Fruit fly (Drosophila melanogaster): ENCODE data around the gene CG12817.

Gene CG12817

DNA sequence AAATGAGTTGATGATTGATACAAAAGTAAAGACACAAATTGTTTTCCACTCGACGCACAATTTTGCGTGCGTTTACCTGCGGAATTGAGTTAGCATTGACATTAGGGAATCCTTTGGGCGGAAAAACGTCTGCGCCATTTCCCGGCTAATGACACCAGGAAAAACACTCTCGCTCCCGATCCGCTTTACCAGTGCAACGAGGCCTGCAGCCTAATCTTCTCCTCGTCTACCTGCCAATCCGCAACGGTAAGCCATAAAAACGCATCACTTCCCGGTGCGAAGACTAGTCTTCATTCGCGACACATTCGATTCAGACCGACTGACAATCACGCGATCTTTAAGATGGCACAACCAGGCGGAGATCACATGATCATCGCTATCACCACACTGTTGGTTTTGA, 2.1 kb downstream of the CG12817 start, which contains the start of gene CG12420:
Gene CG12420 (plus strand): TSS at position 283 of the 400 bp plus-strand sequence.
- TF ChIP-seq sv (GFP tag; optimal IDR thresholded peaks at IDR 0.05) (no peak), Sp1 (GFP tag; optimal IDR thresholded peaks at IDR 0.05) (no peak), rgr (GFP tag; optimal IDR thresholded peaks at IDR 0.05) (no peak), usp (GFP tag; optimal IDR thresholded peaks at IDR 0.05) (no peak), lola (GFP tag; optimal IDR thresholded peaks at IDR 0.05) (no peak), Hr83 (GFP tag; optimal IDR thresholded peaks at IDR 0.05; ENCODE audit: poor library complexity, severe bottlenecking) (no peak), Jra (GFP tag; optimal IDR thresholded peaks at IDR 0.05) (no peak), dmrt93B (GFP tag; optimal IDR thresholded peaks at IDR 0.05) (no peak), OdsH (GFP tag; optimal IDR thresholded peaks at IDR 0.05) (no peak)

DNA sequence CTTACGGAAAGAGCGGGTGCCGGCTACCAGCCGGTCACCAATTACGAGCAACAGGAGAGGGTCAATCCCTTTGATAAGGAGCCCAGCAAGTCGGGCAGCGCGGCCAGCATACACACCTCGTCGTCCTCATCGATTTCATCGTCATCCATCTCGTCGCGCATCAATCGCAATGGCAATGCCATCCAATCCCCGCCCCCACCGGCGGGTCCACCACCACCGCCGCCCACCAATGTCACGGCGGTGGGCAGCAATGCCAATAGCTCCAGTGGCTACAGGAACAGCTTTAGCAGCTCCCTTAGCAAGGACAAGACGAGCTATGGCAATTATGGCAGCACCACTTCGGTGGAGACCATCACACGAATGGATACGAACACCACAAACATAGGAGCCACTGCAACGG, 6.5 kb downstream of the CG12817 start:
- no peak for TF ChIP-seq Vsx2 (GFP tag; optimal IDR thresholded peaks at IDR 0.05; ENCODE audit: partially characterized antibody)
- peak; percentile 96 for TF ChIP-seq Dfd (GFP tag; optimal IDR thresholded peaks at IDR 0.05)

DNA sequence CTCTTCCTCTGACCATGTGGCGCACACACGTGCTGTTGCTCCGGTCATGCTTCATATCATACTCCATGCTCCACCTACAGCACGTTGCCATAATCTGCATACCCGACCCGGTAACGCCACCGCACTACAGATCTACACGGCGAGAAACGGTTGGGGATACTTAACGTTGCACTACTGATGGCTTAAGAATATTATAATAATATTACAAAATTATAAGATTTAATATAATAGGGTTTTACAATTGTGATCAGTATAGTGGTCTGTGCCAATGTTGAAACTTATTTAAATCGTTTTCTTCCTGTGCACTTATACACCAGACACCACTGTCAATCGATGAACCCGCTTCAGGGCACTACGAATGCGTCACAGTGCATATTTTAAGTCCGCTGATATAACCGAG, 11.1 kb downstream of the CG12817 start:
- TF ChIP-seq Dif (GFP tag; optimal IDR thresholded peaks at IDR 0.05; ENCODE audit: partially characterized antibody) (no peak), psq (GFP tag; optimal IDR thresholded peaks at IDR 0.05) (peak; percentile 48), rgr (GFP tag; optimal IDR thresholded peaks at IDR 0.05) (peak; percentile 50), Myc (optimal IDR thresholded peaks at IDR 0.05) (no peak), OdsH (GFP tag; optimal IDR thresholded peaks at IDR 0.05) (peak; percentile 12), dmrt93B (GFP tag; optimal IDR thresholded peaks at IDR 0.05) (peak; percentile 29), h (GFP tag; optimal IDR thresholded peaks at IDR 0.05) (peak; percentile 41), dsf (GFP tag; optimal IDR thresholded peaks at IDR 0.05; ENCODE audit: borderline replicate concordance) (no peak), foxo (GFP tag; optimal IDR thresholded peaks at IDR 0.05) (peak in 1 of 2 experiments; percentile 62), Sp1 (GFP tag; optimal IDR thresholded peaks at IDR 0.05) (peak; percentile 51), ey (GFP tag; optimal IDR thresholded peaks at IDR 0.05) (no peak), sage (GFP tag; optimal IDR thresholded peaks at IDR 0.05) (no peak), sv (GFP tag; optimal IDR thresholded peaks at IDR 0.05) (peak; percentile 51), HLH106 (tag; optimal IDR thresholded peaks at IDR 0.05) (peak; percentile 66), fru (GFP tag; optimal IDR thresholded peaks at IDR 0.05) (peak; percentile 46)

DNA sequence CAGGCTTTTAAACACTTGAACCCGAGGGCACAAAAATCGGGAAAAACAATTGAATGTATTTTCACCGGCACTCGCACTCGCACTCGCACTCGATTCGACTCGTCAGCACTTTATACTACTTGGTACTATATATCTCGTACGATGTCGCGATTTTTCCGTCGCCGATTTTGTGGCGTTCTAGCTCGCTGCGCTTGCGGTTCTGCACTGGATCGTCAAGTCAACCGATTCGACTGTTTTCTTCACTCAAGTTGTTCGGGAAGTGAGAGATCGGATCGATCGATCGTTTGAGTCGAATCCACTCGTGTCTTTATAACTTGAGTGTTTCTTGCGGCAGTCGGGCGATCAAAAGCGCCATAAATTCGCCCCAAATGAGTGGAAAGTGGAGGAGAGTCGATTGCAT, 11.7 kb downstream of the CG12817 start, which contains the start of gene Timp:
Gene Timp (minus strand): TSS at position 209 of the 400 bp plus-strand sequence.
- TF ChIP-seq Dif (GFP tag; optimal IDR thresholded peaks at IDR 0.05; ENCODE audit: partially characterized antibody) (no peak), Dfd (GFP tag; optimal IDR thresholded peaks at IDR 0.05) (no peak), GATAd (GFP tag; optimal IDR thresholded peaks at IDR 0.05) (no peak), Sp1 (GFP tag; optimal IDR thresholded peaks at IDR 0.05) (no peak), h (GFP tag; optimal IDR thresholded peaks at IDR 0.05) (no peak), HLH106 (tag; optimal IDR thresholded peaks at IDR 0.05) (no peak), sage (GFP tag; optimal IDR thresholded peaks at IDR 0.05) (no peak), tai (GFP tag; optimal IDR thresholded peaks at IDR 0.05) (no peak), Jra (GFP tag; optimal IDR thresholded peaks at IDR 0.05) (no peak), Hr83 (GFP tag; optimal IDR thresholded peaks at IDR 0.05; ENCODE audit: poor library complexity, severe bottlenecking) (no peak), sv (GFP tag; optimal IDR thresholded peaks at IDR 0.05) (no peak), Vsx2 (GFP tag; optimal IDR thresholded peaks at IDR 0.05; ENCODE audit: partially characterized antibody) (no peak), CrebA (GFP tag; optimal IDR thresholded peaks at IDR 0.05; ENCODE audit: borderline replicate concordance) (no peak), Rel (GFP tag; optimal IDR thresholded peaks at IDR 0.05) (no peak), Rel (tag; optimal IDR thresholded peaks at IDR 0.05) (no peak), foxo (GFP tag; optimal IDR thresholded peaks at IDR 0.05) (no peak), br (GFP tag; optimal IDR thresholded peaks at IDR 0.05) (no peak), N (GFP tag; optimal IDR thresholded peaks at IDR 0.05) (no peak), brk (GFP tag; optimal IDR thresholded peaks at IDR 0.05) (no peak)

DNA sequence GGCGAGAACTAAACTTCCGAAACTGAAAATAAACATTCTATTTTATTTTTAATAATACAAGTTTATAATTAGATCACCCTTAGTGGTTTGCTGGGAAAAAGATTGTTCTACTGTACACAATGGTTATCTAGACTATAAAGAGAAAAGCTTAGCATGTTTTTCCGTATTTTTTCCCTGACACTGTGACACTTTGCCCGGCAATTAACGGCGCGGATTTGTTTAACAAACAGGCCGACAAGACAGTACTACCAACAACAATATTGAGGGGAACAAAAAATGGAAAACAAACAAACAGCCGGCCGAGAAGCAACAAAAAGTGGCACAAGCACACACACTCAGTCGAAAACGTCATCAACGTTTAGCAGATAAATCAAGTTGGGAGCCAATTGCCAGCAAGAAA, 17.8 kb downstream of the CG12817 start:
- no peak for TF ChIP-seq dsf (GFP tag; optimal IDR thresholded peaks at IDR 0.05; ENCODE audit: borderline replicate concordance)
- TF ChIP-seq dl (GFP tag; optimal IDR thresholded peaks at IDR 0.05; ENCODE audit: insufficient read depth in 1 of 2, partially characterized antibody in 2 of 2): no peak
- no peak for TF ChIP-seq CrebA (GFP tag; optimal IDR thresholded peaks at IDR 0.05; ENCODE audit: borderline replicate concordance)
- no peak for TF ChIP-seq woc (GFP tag; optimal IDR thresholded peaks at IDR 0.05)
- TF ChIP-seq br (GFP tag; optimal IDR thresholded peaks at IDR 0.05): no peak
- TF ChIP-seq HLH106 (tag; optimal IDR thresholded peaks at IDR 0.05): no peak
- TF ChIP-seq CG32264 (GFP tag; optimal IDR thresholded peaks at IDR 0.05): no peak
- no peak for TF ChIP-seq Hr78 (GFP tag; optimal IDR thresholded peaks at IDR 0.05)
- no peak for TF ChIP-seq Hnf4 (GFP tag; optimal IDR thresholded peaks at IDR 0.05)
- TF ChIP-seq sage (GFP tag; optimal IDR thresholded peaks at IDR 0.05): no peak
- no peak for TF ChIP-seq N (GFP tag; optimal IDR thresholded peaks at IDR 0.05)
- no peak for TF ChIP-seq OdsH (GFP tag; optimal IDR thresholded peaks at IDR 0.05)
- TF ChIP-seq foxo (GFP tag; optimal IDR thresholded peaks at IDR 0.05): no peak
- TF ChIP-seq Mio (GFP tag; optimal IDR thresholded peaks at IDR 0.05): no peak
- TF ChIP-seq jim (GFP tag; optimal IDR thresholded peaks at IDR 0.05): no peak
